Worm (Caenorhabditis elegans): ENCODE measurements around the gene C05D12.7.
"Not testable (repeated sequence)": the region's sequence is repeated elsewhere in the genome, so short reads cannot be mapped to it uniquely, and the experiment has no call there.

C05D12.7 gene

ce11 chrII:11415672-11416071 lies 5.8 kb downstream of the C05D12.7 start, which contains the start of gene C05D12.1:
Gene C05D12.1 (minus strand): TSS chrII:11415772.
- TF ChIP-seq dao-5 (tag; optimal IDR thresholded peaks at IDR 0.05) (no peak), him-1 (tag; optimal IDR thresholded peaks at IDR 0.05) (no peak), W03F9.2 (tag; optimal IDR thresholded peaks at IDR 0.05) (no peak)

- TF ChIP-seq him-1 (tag; optimal IDR thresholded peaks at IDR 0.05) = no peak
- TF ChIP-seq dao-5 (tag; optimal IDR thresholded peaks at IDR 0.05) = no peak
- TF ChIP-seq W03F9.2 (tag; optimal IDR thresholded peaks at IDR 0.05) = no peak
Observed at ce11 chrII:11417999-11418398, 8.1 kb downstream of the C05D12.7 start, which contains the start of gene C05D12.2. Gene C05D12.2 (plus strand): TSS chrII:11418299.

- TF ChIP-seq him-1 (tag; optimal IDR thresholded peaks at IDR 0.05) = no peak
- no peak for TF ChIP-seq dao-5 (tag; optimal IDR thresholded peaks at IDR 0.05)
- peak; percentile 2 for TF ChIP-seq W03F9.2 (tag; optimal IDR thresholded peaks at IDR 0.05)
Observed at ce11 chrII:11418476-11418875, 8.6 kb downstream of the C05D12.7 start.

ce11 chrII:11424032-11424431 lies 14.1 kb downstream of the C05D12.7 start:
- TF ChIP-seq dao-5 (tag; optimal IDR thresholded peaks at IDR 0.05) (no peak), him-1 (tag; optimal IDR thresholded peaks at IDR 0.05) (no peak), W03F9.2 (tag; optimal IDR thresholded peaks at IDR 0.05) (no peak)

ce11 chrII:11424579-11425316 lies 14.9 kb downstream of the C05D12.7 start, which contains the start of gene C05D12.3:
Gene C05D12.3 (plus strand): TSS chrII:11425266.
- TF ChIP-seq dao-5 (tag; optimal IDR thresholded peaks at IDR 0.05) (no peak), him-1 (tag; optimal IDR thresholded peaks at IDR 0.05) (no peak), W03F9.2 (tag; optimal IDR thresholded peaks at IDR 0.05) (no peak)

DNA sequence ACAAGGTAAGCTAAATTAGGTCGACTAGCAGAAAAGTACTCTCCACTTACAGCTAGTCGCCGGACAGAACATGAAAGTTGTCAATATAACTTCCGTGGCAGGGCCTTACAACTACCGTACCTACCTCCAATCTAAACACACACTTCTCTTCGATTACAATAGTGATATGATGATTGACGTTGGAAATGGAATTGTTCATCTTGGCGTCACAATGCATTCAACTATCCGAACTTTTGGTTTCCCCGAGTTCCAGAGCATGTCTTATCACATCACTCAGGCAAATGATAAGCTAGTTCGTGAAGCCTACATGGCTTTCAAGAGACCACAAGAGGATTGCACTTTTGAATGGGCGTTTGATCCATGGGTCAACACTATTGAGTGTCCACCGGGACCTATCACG lies 17.4 kb downstream of the C05D12.7 start:
- TF ChIP-seq dao-5 (tag; optimal IDR thresholded peaks at IDR 0.05) (no peak), W03F9.2 (tag; optimal IDR thresholded peaks at IDR 0.05) (no peak)

DNA sequence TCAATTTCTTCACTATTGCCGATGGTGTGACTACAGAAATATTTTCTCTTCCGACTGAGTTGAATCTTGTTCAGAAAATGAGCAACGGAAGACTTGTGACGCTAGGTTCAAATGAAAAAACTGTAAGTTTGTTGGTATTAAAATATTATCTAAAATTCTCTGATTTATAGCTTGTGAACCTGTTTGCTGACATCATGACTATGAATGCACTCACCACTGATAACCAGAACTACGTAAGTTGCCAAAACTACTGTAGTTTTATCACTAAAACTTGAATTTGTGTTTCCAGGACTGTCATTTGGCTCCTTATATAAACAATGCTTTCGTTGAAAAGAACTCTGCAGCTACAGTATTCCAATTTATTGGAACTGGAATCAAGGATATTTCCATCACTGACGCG lies 18.7 kb downstream of the C05D12.7 start:
- TF ChIP-seq him-1 (tag; optimal IDR thresholded peaks at IDR 0.05) = no peak
- no peak for TF ChIP-seq W03F9.2 (tag; optimal IDR thresholded peaks at IDR 0.05)
- no peak for TF ChIP-seq dao-5 (tag; optimal IDR thresholded peaks at IDR 0.05)

DNA sequence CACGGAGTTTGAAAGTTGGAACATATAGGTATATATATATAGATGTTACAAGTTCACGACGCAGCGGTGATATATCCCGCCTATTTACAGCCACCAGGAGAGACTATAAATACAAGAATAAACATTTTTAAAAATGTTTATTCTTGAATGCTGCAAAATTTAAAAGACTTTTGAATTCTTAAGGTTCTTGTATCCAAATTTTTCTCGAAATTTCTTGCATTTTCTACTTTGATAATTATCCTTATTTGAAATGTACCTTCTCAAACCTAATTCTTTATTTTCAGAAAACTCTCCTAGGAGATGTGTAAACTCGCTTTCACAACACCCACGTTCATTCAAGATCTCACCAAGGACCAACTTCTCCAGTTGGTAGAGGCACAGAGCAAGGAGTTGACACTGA lies 21.7 kb downstream of the C05D12.7 start, which contains the start of gene C05D12.4:
Gene C05D12.4 (plus strand): TSS at position 301 of the 400 bp plus-strand sequence.
- no peak for TF ChIP-seq him-1 (tag; optimal IDR thresholded peaks at IDR 0.05)
- TF ChIP-seq dao-5 (tag; optimal IDR thresholded peaks at IDR 0.05) = no peak
- no peak for TF ChIP-seq W03F9.2 (tag; optimal IDR thresholded peaks at IDR 0.05)

DNA sequence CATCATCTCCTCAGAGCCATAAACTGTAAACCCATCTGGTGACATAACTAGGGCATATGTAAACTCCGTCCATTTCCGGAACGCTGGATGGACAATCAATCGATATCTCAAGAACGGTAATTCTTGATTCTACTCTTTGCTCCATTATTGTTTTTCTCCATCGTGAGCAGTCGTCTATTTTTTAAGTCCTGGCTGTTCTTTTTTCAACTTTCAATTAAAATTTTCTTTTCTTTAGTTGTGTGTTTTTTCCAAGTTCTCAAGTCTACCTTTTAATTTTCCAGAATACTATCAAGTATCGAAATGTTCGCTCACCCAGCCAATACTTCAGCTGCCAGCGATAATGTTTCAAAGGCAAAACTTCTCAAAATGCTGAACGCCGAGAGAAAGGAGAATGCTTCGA lies 24.1 kb downstream of the C05D12.7 start, which contains the start of gene C05D12.5:
Gene C05D12.5 (plus strand): TSS at position 301 of the 400 bp plus-strand sequence.
- no peak for TF ChIP-seq dao-5 (tag; optimal IDR thresholded peaks at IDR 0.05)
- no peak for TF ChIP-seq W03F9.2 (tag; optimal IDR thresholded peaks at IDR 0.05)
- TF ChIP-seq him-1 (tag; optimal IDR thresholded peaks at IDR 0.05) = no peak

ce11 chrII:11438417-11438816 lies 28.5 kb downstream of the C05D12.7 start, which contains the start of gene vha-6:
Gene vha-6 (minus strand): TSS chrII:11438452.
- TF ChIP-seq W03F9.2 (tag; optimal IDR thresholded peaks at IDR 0.05) (no peak), him-1 (tag; optimal IDR thresholded peaks at IDR 0.05) (no peak), dao-5 (tag; optimal IDR thresholded peaks at IDR 0.05) (no peak)

DNA sequence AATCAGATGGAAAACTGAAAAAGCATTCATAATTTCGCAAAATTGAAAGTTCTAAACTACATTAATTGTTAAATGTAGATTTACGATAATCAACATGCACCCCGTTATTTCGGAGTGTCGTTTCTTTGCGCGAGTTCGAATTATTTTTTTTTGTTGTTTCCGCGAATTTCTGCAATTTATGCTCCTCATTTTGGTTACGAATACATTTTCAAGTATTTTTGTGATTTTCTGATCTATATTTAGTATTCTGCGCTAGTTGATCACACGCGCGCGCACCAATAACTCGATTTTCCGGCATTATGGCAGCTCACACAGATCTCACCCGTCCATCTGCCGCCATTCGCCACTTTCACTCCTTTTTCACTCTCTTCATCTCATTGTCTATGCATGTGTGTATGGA lies 30.4 kb downstream of the C05D12.7 start, which contains the start of gene VW02B12L.2:
Gene VW02B12L.2 (minus strand): TSS at position 65 of the 400 bp plus-strand sequence.
- TF ChIP-seq dao-5 (tag; optimal IDR thresholded peaks at IDR 0.05) (no peak), W03F9.2 (tag; optimal IDR thresholded peaks at IDR 0.05) (no peak), him-1 (tag; optimal IDR thresholded peaks at IDR 0.05) (no peak)

- TF ChIP-seq W03F9.2, dao-5, him-1 (tag; optimal IDR thresholded peaks at IDR 0.05): not testable (repeated sequence)
Observed at ce11 chrII:11442425-11442824, 32.5 kb downstream of the C05D12.7 start, which contains the start of gene ebp-2. Gene ebp-2 (plus strand): TSS chrII:11442725.

DNA sequence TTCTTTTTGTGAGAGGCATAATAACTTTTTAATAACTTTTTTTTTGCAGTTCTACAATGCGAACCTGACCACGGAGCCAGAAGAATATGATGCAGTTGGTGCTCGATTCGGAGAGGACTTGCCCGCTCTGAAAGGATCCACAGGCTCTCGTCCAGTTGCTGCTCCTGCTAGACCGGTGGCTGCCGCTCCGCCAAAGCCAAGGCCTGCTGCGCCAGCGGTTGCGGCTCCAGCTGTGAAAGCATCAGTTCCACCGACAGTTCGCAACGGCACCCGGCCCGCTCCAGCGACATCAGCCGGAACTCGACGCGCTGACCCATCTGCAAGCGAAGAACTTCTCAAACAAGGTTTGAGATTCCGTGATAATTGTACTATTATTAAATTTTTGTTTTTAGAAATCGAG lies 33.2 kb downstream of the C05D12.7 start:
- TF ChIP-seq dao-5 (tag; optimal IDR thresholded peaks at IDR 0.05) (no peak), W03F9.2 (tag; optimal IDR thresholded peaks at IDR 0.05) (no peak), him-1 (tag; optimal IDR thresholded peaks at IDR 0.05) (no peak)

DNA sequence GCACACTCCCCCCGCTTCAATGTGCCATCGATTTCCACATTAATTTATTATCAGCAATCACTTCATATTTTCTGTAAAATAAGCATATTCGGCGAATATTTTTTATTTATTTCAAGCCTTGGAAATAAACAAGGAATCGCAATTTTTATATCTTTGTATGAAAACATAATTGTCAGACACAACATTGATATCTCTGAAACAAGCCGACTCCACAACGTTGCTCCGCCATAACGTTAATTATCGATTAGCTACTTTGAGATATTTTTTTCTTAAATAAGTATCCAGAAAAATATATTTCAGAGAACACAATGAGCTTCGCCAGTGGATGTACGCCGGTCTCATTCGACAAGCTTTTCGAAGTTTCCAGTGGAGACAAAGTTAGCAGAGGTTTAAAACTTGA lies 34.0 kb downstream of the C05D12.7 start, which contains the start of gene adbp-1:
Gene adbp-1 (plus strand): TSS at position 301 of the 400 bp plus-strand sequence.
- no peak for TF ChIP-seq dao-5 (tag; optimal IDR thresholded peaks at IDR 0.05)

Measured in whole organism, L4/young adult.